Worm (Caenorhabditis elegans): ENCODE data around the gene C47E8.3.
A peak's percentile ranks its signal among the peaks of the same experiment; 100 is the strongest.

The C47E8.3 gene

DNA sequence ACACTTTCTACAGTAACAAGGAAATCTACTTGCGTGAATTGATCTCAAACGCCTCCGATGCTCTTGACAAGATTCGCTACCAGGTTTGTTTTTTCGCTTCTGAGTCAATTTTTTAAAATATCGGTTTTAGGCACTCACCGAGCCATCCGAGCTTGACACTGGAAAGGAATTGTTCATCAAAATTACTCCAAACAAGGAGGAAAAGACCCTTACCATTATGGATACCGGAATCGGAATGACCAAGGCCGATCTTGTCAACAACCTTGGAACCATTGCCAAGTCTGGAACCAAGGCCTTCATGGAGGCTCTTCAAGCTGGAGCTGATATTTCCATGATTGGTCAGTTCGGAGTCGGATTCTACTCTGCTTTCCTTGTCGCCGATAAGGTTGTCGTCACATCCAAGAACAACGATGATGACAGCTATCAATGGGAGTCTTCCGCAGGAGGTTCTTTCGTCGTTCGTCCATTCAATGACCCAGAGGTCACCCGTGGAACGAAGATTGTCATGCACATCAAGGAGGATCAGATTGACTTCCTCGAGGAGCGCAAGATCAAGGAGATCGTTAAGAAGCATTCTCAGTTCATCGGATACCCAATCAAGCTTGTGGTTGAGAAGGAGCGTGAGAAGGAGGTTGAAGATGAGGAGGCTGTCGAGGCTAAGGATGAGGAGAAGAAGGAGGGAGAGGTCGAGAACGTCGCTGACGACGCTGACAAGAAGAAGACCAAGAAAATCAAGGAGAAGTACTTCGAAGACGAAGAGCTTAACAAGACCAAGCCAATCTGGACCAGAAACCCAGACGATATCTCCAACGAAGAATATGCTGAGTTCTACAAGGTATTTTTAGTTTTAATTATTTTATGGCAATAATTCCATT, 6.4 kb downstream of the C47E8.3 start:
- TF ChIP-seq nhr-2 (tag; optimal IDR thresholded peaks at IDR 0.05) (no peak), cnd-1 (tag; optimal IDR thresholded peaks at IDR 0.05) (no peak), zip-8 (tag; optimal IDR thresholded peaks at IDR 0.05) (no peak)

DNA sequence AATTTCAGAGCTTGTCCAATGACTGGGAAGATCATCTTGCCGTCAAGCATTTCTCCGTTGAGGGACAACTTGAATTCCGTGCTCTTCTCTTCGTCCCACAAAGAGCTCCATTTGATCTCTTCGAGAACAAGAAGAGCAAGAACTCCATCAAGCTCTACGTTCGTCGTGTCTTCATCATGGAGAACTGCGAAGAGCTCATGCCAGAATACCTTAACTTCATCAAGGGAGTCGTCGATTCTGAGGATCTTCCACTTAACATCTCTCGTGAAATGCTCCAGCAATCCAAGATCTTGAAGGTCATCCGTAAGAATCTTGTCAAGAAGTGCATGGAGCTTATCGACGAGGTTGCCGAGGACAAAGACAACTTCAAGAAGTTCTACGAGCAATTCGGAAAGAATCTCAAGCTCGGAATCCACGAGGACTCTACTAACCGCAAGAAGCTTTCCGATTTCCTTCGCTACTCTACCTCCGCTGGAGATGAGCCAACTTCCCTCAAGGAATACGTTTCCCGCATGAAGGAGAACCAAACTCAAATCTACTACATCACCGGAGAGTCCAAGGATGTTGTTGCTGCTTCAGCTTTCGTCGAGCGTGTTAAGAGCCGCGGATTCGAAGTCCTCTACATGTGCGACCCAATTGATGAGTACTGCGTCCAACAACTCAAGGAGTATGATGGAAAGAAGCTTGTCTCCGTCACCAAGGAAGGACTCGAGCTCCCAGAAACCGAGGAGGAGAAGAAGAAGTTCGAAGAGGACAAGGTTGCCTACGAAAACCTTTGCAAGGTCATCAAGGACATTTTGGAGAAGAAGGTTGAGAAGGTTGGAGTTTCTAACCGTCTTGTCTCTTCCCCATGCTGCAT, 7.2 kb downstream of the C47E8.3 start:
- no peak for TF ChIP-seq lin-32 (GFP tag; optimal IDR thresholded peaks at IDR 0.05)
- TF ChIP-seq elt-1 (tag; optimal IDR thresholded peaks at IDR 0.05; ENCODE audit: borderline replicate concordance, insufficient read depth): no peak
- no peak for TF ChIP-seq unc-39 (tag; optimal IDR thresholded peaks at IDR 0.05)
- no peak for TF ChIP-seq M03D4.4 (tag; optimal IDR thresholded peaks at IDR 0.05)
- TF ChIP-seq tbx-8 (GFP tag; optimal IDR thresholded peaks at IDR 0.05): no peak
- TF ChIP-seq snpc-4 (tag; optimal IDR thresholded peaks at IDR 0.05): no peak
- peak; percentile 20 for TF ChIP-seq cnd-1 (tag; optimal IDR thresholded peaks at IDR 0.05)
- no peak for TF ChIP-seq lin-13 (tag; optimal IDR thresholded peaks at IDR 0.05)

DNA sequence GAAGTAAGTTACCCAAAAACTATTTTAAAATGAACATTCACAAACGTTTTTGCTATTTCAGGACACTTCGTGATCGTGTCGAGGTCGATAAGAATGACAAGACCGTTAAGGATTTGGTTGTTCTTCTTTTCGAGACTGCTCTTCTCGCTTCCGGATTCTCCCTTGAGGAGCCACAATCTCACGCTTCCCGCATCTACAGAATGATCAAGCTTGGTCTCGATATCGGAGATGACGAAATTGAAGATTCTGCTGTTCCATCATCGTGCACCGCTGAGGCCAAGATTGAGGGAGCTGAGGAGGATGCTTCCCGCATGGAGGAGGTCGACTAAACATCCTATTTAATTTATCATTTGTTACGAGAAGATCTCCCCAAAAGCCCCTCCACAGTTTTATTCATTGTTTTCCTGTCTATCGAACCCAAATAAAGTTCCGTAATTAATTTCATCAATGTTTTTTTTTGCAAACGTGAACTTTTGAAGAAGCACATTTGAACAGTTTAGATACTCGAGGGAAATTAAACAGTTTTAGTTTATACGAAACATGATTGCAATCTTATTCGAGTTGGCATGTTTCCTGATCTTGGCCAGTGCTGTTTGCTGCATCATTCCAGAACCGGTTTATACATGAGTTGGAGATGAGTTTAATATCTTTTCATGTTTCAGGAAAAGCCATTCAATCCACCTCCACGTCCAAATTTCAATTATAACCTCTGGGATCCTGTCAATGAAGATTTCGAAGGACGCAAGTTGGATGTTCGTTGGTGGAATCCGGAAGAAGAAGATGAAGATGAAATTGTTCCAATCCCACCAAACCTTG, 8.2 kb downstream of the C47E8.3 start, which contains the start of gene C47E8.11:
C47E8.11 (plus strand) TSS at position 520 of the 816 bp plus-strand sequence.
- TF ChIP-seq lin-13 (tag; optimal IDR thresholded peaks at IDR 0.05) (no peak), unc-62 (GFP tag; optimal IDR thresholded peaks at IDR 0.05) (no peak), blmp-1 (tag; optimal IDR thresholded peaks at IDR 0.05) (no peak)

DNA sequence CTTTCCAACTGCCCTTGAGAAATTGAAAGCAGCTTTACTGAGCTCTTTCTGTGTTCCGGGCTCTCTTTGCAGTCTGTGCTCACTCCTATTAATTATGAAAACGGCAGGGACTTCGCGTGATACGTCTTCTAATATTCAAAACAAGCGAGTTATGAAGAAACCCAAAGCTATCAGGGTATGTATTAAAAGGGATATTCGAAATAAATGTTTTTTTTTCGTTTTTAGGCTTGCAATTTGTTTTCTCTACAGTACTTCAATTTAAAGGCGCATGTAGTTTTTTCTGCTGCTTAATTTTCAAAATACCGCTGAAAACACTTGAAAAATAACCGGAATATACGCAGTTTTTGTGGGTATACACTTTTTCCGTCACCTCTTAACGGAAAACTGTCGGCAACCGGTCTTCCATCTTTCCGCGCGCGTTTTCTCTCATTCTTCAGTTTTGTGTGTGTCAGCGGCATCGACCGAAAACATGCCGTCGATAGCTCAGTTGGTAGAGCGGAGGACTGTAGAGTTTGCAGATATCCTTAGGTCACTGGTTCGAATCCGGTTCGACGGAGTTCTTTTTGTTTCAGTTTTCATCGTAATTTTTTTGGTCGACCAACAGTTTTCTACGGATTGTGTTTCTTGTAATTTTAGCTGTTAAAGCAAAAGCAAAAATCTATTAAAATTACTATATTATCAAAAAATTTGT, 9.1 kb downstream of the C47E8.3 start, which contains the start of gene gasr-8:
gasr-8 (plus strand) TSS at position 51 of the 691 bp plus-strand sequence.
- TF ChIP-seq mls-2 (tag; optimal IDR thresholded peaks at IDR 0.05): no peak
- TF ChIP-seq ham-2 (GFP tag; optimal IDR thresholded peaks at IDR 0.05): no peak
- no peak for TF ChIP-seq unc-120 (tag; optimal IDR thresholded peaks at IDR 0.05; ENCODE audit: poor library complexity, severe bottlenecking)
- no peak for TF ChIP-seq nhr-28 (tag; optimal IDR thresholded peaks at IDR 0.05)
- no peak for TF ChIP-seq blmp-1 (tag; optimal IDR thresholded peaks at IDR 0.05)
- TF ChIP-seq nhr-237 (tag; optimal IDR thresholded peaks at IDR 0.05): no peak
- no peak for TF ChIP-seq lin-32 (GFP tag; optimal IDR thresholded peaks at IDR 0.05)
- TF ChIP-seq pha-4 (tag; optimal IDR thresholded peaks at IDR 0.05): no peak
- TF ChIP-seq nhr-12 (tag; optimal IDR thresholded peaks at IDR 0.05): no peak
- peak; percentile 75 for TF ChIP-seq cnd-1 (tag; optimal IDR thresholded peaks at IDR 0.05)
- peak; percentile 6 for TF ChIP-seq sptf-1 (tag; optimal IDR thresholded peaks at IDR 0.05)
- TF ChIP-seq tbx-8 (GFP tag; optimal IDR thresholded peaks at IDR 0.05): peak; percentile 54
- TF ChIP-seq unc-39 (tag; optimal IDR thresholded peaks at IDR 0.05): no peak
- peak; percentile 85 for TF ChIP-seq ceh-83 (GFP tag; optimal IDR thresholded peaks at IDR 0.05)
- TF ChIP-seq ceh-39 (tag; optimal IDR thresholded peaks at IDR 0.05): no peak
- TF ChIP-seq mab-5 (tag; optimal IDR thresholded peaks at IDR 0.05): no peak
- no peak for TF ChIP-seq lin-13 (tag; optimal IDR thresholded peaks at IDR 0.05)
- TF ChIP-seq bed-3 (GFP tag; optimal IDR thresholded peaks at IDR 0.05): peak; percentile 44
- no peak for TF ChIP-seq elt-3 (tag; optimal IDR thresholded peaks at IDR 0.05)
- TF ChIP-seq ztf-11 (tag; optimal IDR thresholded peaks at IDR 0.05): no peak
- TF ChIP-seq sem-2 (GFP tag; optimal IDR thresholded peaks at IDR 0.05): peak; percentile 51
- peak; percentile 88 for TF ChIP-seq drap-1 (GFP tag; optimal IDR thresholded peaks at IDR 0.05)
- no peak for TF ChIP-seq nhr-76 (tag; optimal IDR thresholded peaks at IDR 0.05)
- TF ChIP-seq lsy-2 (tag; optimal IDR thresholded peaks at IDR 0.05): peak; percentile 7
- TF ChIP-seq zip-8 (tag; optimal IDR thresholded peaks at IDR 0.05): no peak
- no peak for TF ChIP-seq ces-1 (GFP tag; optimal IDR thresholded peaks at IDR 0.05)
- TF ChIP-seq flh-1 (GFP tag; optimal IDR thresholded peaks at IDR 0.05): no peak
- peak; percentile 6 for TF ChIP-seq mep-1 (tag; optimal IDR thresholded peaks at IDR 0.05)
- no peak for TF ChIP-seq ceh-43 (GFP tag; optimal IDR thresholded peaks at IDR 0.05)
- TF ChIP-seq M03D4.4 (tag; optimal IDR thresholded peaks at IDR 0.05): peak; percentile 54
- no peak for TF ChIP-seq hlh-1 (tag; optimal IDR thresholded peaks at IDR 0.05)
- no peak for TF ChIP-seq snpc-4 (tag; optimal IDR thresholded peaks at IDR 0.05)
- TF ChIP-seq elt-1 (tag; optimal IDR thresholded peaks at IDR 0.05; ENCODE audit: borderline replicate concordance, insufficient read depth): peak; percentile 8
- TF ChIP-seq unc-62 (GFP tag; optimal IDR thresholded peaks at IDR 0.05): no peak
- TF ChIP-seq nhr-2 (tag; optimal IDR thresholded peaks at IDR 0.05): no peak

All from whole organism, mixed stage, embryonic.